Worm (Caenorhabditis elegans) whole organism, L2 larva: ENCODE data around the gene ZK154.6.

Source experiments
- ceh-16 ChIP-seq: fragments of 150-350 bp; optimal IDR thresholded peaks from 2 replicates; lab custom pipeline; 2014; ENCODE audit warnings: missing biosample characterization, missing genetic modification characterization
- dmd-4 ChIP-seq: sonication (generic microtip); optimal IDR thresholded peaks from 2 replicates; lab custom pipeline; 2017; ENCODE audit warnings: missing biosample characterization, missing genetic modification characterization
- egl-27 ChIP-seq: sonication (generic microtip); optimal IDR thresholded peaks from 3 replicates; lab custom pipeline; 2017; ENCODE audit warnings: missing biosample characterization, missing genetic modification reagents, missing genetic modification characterization
- lin-11 ChIP-seq: fragments of 150-350 bp; sonication (generic microtip); optimal IDR thresholded peaks from 2 replicates; lab custom pipeline; 2014; ENCODE audit warnings: missing biosample characterization, missing genetic modification characterization, inconsistent platforms, mixed read lengths
- mab-5 ChIP-seq: fragments of 150-350 bp; optimal IDR thresholded peaks from 2 replicates; lab custom pipeline; 2014; ENCODE audit warnings: missing biosample characterization, missing genetic modification characterization
- nhr-237 ChIP-seq: fragments of 150-350 bp; optimal IDR thresholded peaks from 2 replicates; lab custom pipeline; 2014; ENCODE audit warnings: missing biosample characterization, missing genetic modification characterization
- sem-4 ChIP-seq: fragments of 150-350 bp; optimal IDR thresholded peaks from 2 replicates; lab custom pipeline; 2014; ENCODE audit warnings: missing biosample characterization, missing genetic modification reagents, missing genetic modification characterization
- sma-3 ChIP-seq: sonication (generic microtip); optimal IDR thresholded peaks from 2 replicates; lab custom pipeline; 2016; ENCODE audit warnings: missing genetic modification reagents, missing genetic modification characterization, missing compliant biosample characterization
- ztf-11 ChIP-seq: sonication (generic microtip); optimal IDR thresholded peaks from 2 replicates; lab custom pipeline; 2017; ENCODE audit warnings: missing biosample characterization, missing genetic modification characterization
- ztf-4 ChIP-seq: fragments of 150-350 bp; optimal IDR thresholded peaks from 2 replicates; lab custom pipeline; 2014; ENCODE audit warnings: missing biosample characterization, missing genetic modification characterization

DNA sequence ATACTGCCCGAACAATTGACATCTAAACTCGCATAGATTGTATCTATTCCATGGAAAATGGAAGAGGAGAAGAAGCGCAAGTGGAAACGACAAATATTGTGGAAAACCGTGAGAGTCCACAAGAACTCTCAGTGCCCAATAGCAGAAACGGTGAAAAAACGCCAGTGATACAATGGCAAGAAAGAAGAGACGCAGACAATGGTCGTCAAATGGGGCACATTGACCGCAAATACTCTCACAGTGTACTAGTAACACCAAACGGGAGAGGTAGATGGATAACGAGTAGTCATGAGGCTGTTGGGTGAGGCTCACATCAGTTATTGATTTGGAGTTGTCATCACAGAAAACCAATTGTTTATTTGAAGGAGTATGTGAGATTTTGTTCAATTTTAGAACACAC lies 11.0 kb downstream of the ZK154.6 start, which contains the start of gene ZK154.4:
- TF ChIP-seq sma-3 (GFP tag; lab: Kevin White, UChicago) (peak; percentile 12), dmd-4 (tag; lab: Kevin White, UChicago) (no peak), sem-4 (tag; lab: Kevin White, UChicago) (no peak), nhr-237 (tag; lab: Kevin White, UChicago) (no peak), ztf-11 (tag; lab: Kevin White, UChicago) (no peak), lin-11 (tag; lab: Kevin White, UChicago) (no peak), ztf-4 (tag; lab: Kevin White, UChicago) (no peak), ceh-16 (tag; lab: Kevin White, UChicago) (no peak), egl-27 (tag; lab: Kevin White, UChicago) (no peak), mab-5 (tag; lab: Kevin White, UChicago) (no peak)
